Fruit fly (Drosophila melanogaster): Measurements from ENCODE around the gene CG34347.
A peak's percentile ranks its signal among the peaks of the same experiment; 100 is the strongest.

Gene CG34347

dm6 chr3R:31295694-31296093, 15.3 kb upstream of the CG34347 start (continued):
- TF ChIP-seq CG10631 (GFP tag; optimal IDR thresholded peaks at IDR 0.05), result peak; percentile 49
- peak; percentile 41 for TF ChIP-seq esn (GFP tag; optimal IDR thresholded peaks at IDR 0.05)
- no peak for TF ChIP-seq Eip78C (GFP tag)
- peak; percentile 56 for TF ChIP-seq Smox (GFP tag; optimal IDR thresholded peaks at IDR 0.05)
- peak; percentile 39 for TF ChIP-seq CG6808 (GFP tag; optimal IDR thresholded peaks at IDR 0.05)
- peak; percentile 72 for TF ChIP-seq svp (GFP tag)
- TF ChIP-seq CG3919 (GFP tag; optimal IDR thresholded peaks at IDR 0.05), result peak; percentile 65
- TF ChIP-seq CG31627 (GFP tag; optimal IDR thresholded peaks at IDR 0.05), result peak; percentile 49
- peak; percentile 58 for TF ChIP-seq achi (GFP tag; optimal IDR thresholded peaks at IDR 0.05)
- TF ChIP-seq CG15336 (GFP tag; IDR thresholded peaks at IDR 0.05), result peak; percentile 63
- TF ChIP-seq Gug (GFP tag; IDR thresholded peaks at IDR 0.05), result peak; percentile 44; the same call in 1 of the 2 replicates
- peak; percentile 31 for TF ChIP-seq topi (GFP tag; optimal IDR thresholded peaks at IDR 0.05)
- no peak for TF ChIP-seq Lpt (GFP tag; optimal IDR thresholded peaks at IDR 0.05)
- no peak for TF ChIP-seq dac (GFP tag; optimal IDR thresholded peaks at IDR 0.05)
- peak; percentile 51; the same call in 1 of the 3 replicates for TF ChIP-seq CG6163 (GFP tag; IDR thresholded peaks at IDR 0.05)
- TF ChIP-seq Eip93F (GFP tag; optimal IDR thresholded peaks at IDR 0.05), result no peak
- TF ChIP-seq Eip75B (GFP tag; optimal IDR thresholded peaks at IDR 0.05), result peak; percentile 39
- TF ChIP-seq CG8319 (GFP tag; optimal IDR thresholded peaks at IDR 0.05), result peak; percentile 1
- peak; percentile 13; the same call in 1 of the 2 replicates for TF ChIP-seq CG11294 (GFP tag; IDR thresholded peaks at IDR 0.05)
- TF ChIP-seq CG6792 (GFP tag; optimal IDR thresholded peaks at IDR 0.05), result peak; percentile 28
- TF ChIP-seq CG1621 (tag; optimal IDR thresholded peaks at IDR 0.05), result peak; percentile 4
- TF ChIP-seq fd59A (GFP tag; optimal IDR thresholded peaks at IDR 0.05), result peak; percentile 10
- peak; percentile 24 for TF ChIP-seq CG8632 (GFP tag; optimal IDR thresholded peaks at IDR 0.05)
- peak; percentile 14 to 32 for TF ChIP-seq salr (GFP tag; optimal IDR thresholded peaks at IDR 0.05)
- TF ChIP-seq fkh (GFP tag; optimal IDR thresholded peaks at IDR 0.05), result no peak
- TF ChIP-seq Hr4 (GFP tag; optimal IDR thresholded peaks at IDR 0.05), result peak; percentile 65
- no peak for TF ChIP-seq Ets21C (GFP tag; optimal IDR thresholded peaks at IDR 0.05)
- TF ChIP-seq CG4318 (GFP tag; optimal IDR thresholded peaks at IDR 0.05), result peak; percentile 39
- no peak for TF ChIP-seq vri (GFP tag; optimal IDR thresholded peaks at IDR 0.05)
- TF ChIP-seq CG6276 (GFP tag; optimal IDR thresholded peaks at IDR 0.05), result peak; percentile 30
- TF ChIP-seq Sox102F (GFP tag; optimal IDR thresholded peaks at IDR 0.05), result peak; percentile 49
- TF ChIP-seq eg (GFP tag; IDR thresholded peaks at IDR 0.05), result peak; percentile 65; the same call in 2 of the 3 replicates
- no peak for TF ChIP-seq CG16779 (tag; optimal IDR thresholded peaks at IDR 0.05)
- no peak for TF ChIP-seq Hr38 (GFP tag; optimal IDR thresholded peaks at IDR 0.05)
- TF ChIP-seq CG7368 (GFP tag; optimal IDR thresholded peaks at IDR 0.05), result peak; percentile 29
- no peak for TF ChIP-seq CG6854 (GFP tag; optimal IDR thresholded peaks at IDR 0.05)
- TF ChIP-seq lz (GFP tag; optimal IDR thresholded peaks at IDR 0.05), result peak; percentile 24
- peak; percentile 41 for TF ChIP-seq CG3032 (tag; optimal IDR thresholded peaks at IDR 0.05)

dm6 chr3R:31296989-31297388, 14.0 kb upstream of the CG34347 start:
- TF ChIP-seq Gug (GFP tag; IDR thresholded peaks at IDR 0.05) (no peak), topi (GFP tag; optimal IDR thresholded peaks at IDR 0.05) (peak; percentile 45), Hr38 (GFP tag; optimal IDR thresholded peaks at IDR 0.05) (no peak), lz (GFP tag; optimal IDR thresholded peaks at IDR 0.05) (peak; percentile 41), Eip78C (GFP tag) (peak; percentile 68), acj6 (GFP tag; optimal IDR thresholded peaks at IDR 0.05) (peak; percentile 25), CG4318 (GFP tag; optimal IDR thresholded peaks at IDR 0.05) (no peak), CG32006 (GFP tag; optimal IDR thresholded peaks at IDR 0.05) (peak; percentile 4), CG6792 (GFP tag; optimal IDR thresholded peaks at IDR 0.05) (peak; percentile 26), pdm3 (GFP tag; optimal IDR thresholded peaks at IDR 0.05) (peak; percentile 33), CG8632 (GFP tag; optimal IDR thresholded peaks at IDR 0.05) (peak; percentile 22), CG34406 (GFP tag; optimal IDR thresholded peaks at IDR 0.05) (peak; percentile 3), CG11294 (GFP tag; IDR thresholded peaks at IDR 0.05) (no peak), vri (GFP tag; optimal IDR thresholded peaks at IDR 0.05) (peak; percentile 19), Sox102F (GFP tag; optimal IDR thresholded peaks at IDR 0.05) (peak; percentile 74), svp (GFP tag) (peak; percentile 92), CG3919 (GFP tag; optimal IDR thresholded peaks at IDR 0.05) (peak; percentile 14), Ets21C (GFP tag; optimal IDR thresholded peaks at IDR 0.05) (peak; percentile 26), CG10631 (GFP tag; optimal IDR thresholded peaks at IDR 0.05) (peak; percentile 5), Hr39 (GFP tag; optimal IDR thresholded peaks at IDR 0.05) (peak; percentile 56), Smox (GFP tag; optimal IDR thresholded peaks at IDR 0.05) (peak; percentile 56), OdsH (GFP tag; optimal IDR thresholded peaks at IDR 0.05) (peak; percentile 9), CG31627 (GFP tag; optimal IDR thresholded peaks at IDR 0.05) (peak; percentile 54), CG6163 (GFP tag; IDR thresholded peaks at IDR 0.05) (0 out of 3 replicates have a peak, but pooled peaks have one; percentile 12), achi (GFP tag; optimal IDR thresholded peaks at IDR 0.05) (peak; percentile 31), CG6276 (GFP tag; optimal IDR thresholded peaks at IDR 0.05) (no peak), cyc (GFP tag; optimal IDR thresholded peaks at IDR 0.05) (peak; percentile 44), Sox14 (GFP tag; optimal IDR thresholded peaks at IDR 0.05) (peak; percentile 41), esn (GFP tag; optimal IDR thresholded peaks at IDR 0.05) (peak; percentile 70), Blimp-1 (GFP tag; optimal IDR thresholded peaks at IDR 0.05) (no peak), Met (GFP tag; optimal IDR thresholded peaks at IDR 0.05) (peak; percentile 73)
